Fruit fly (Drosophila melanogaster) whole organism, embryonic: ENCODE results near the gene CG42269.
A peak's percentile ranks its signal among the peaks of the same experiment; 100 is the strongest.

ENCODE experiments used
- Blimp-1 ChIP-seq: fragments of 200-800 bp; sonication (Bioruptor generic); optimal IDR thresholded peaks from 3 replicates; lab custom pipeline; 2018; ENCODE audit warnings: missing biosample characterization, missing genetic modification characterization, mild to moderate bottlenecking, moderate library complexity, missing genetic modification reagents
- CG11398 ChIP-seq: fragments of 200-800 bp; sonication (Bioruptor generic); optimal IDR thresholded peaks from 2 replicates; lab custom pipeline; 2016; ENCODE audit warnings: missing biosample characterization, missing genetic modification characterization
- CG12104 ChIP-seq: fragments of 200-800 bp; sonication (Bioruptor generic); optimal IDR thresholded peaks from 3 replicates; lab custom pipeline; 2016; ENCODE audit warnings: missing biosample characterization, missing genetic modification characterization
- CG12744 ChIP-seq: fragments of 200-800 bp; sonication (Bioruptor generic); optimal IDR thresholded peaks from 2 replicates; lab custom pipeline; 2016; ENCODE audit warnings: missing biosample characterization, missing genetic modification characterization
- CG14050 ChIP-seq: fragments of 200-800 bp; sonication (Bioruptor generic); IDR thresholded peaks from 3 replicates; pipeline ENCODE4 v1.3.6; 2022; ENCODE audit warnings: missing biosample characterization, missing genetic modification characterization
- CG15601 ChIP-seq: fragments of 200-800 bp; sonication (Bioruptor generic); optimal IDR thresholded peaks from 3 replicates; lab custom pipeline; 2019; ENCODE audit warnings: missing biosample characterization, mild to moderate bottlenecking, missing genetic modification characterization, moderate library complexity
- CG17568 ChIP-seq: fragments of 200-800 bp; sonication (Bioruptor generic); optimal IDR thresholded peaks from 2 replicates; lab custom pipeline; 2018; ENCODE audit warnings: missing biosample characterization, mild to moderate bottlenecking, missing genetic modification characterization, moderate library complexity
- CG17802 ChIP-seq: fragments of 200-800 bp; sonication (Bioruptor generic); optimal IDR thresholded peaks from 2 replicates; lab custom pipeline; 2018; ENCODE audit warnings: missing biosample characterization, mild to moderate bottlenecking, missing genetic modification characterization, moderate library complexity
- CG1792 ChIP-seq: fragments of 200-800 bp; sonication (Bioruptor generic); optimal IDR thresholded peaks from 2 replicates; lab custom pipeline; 2016; ENCODE audit warnings: missing biosample characterization, missing genetic modification characterization
- CG2875 ChIP-seq: fragments of 200-800 bp; sonication (Bioruptor generic); optimal IDR thresholded peaks from 2 replicates; lab custom pipeline; 2017; ENCODE audit warnings: missing biosample characterization, mild to moderate bottlenecking, missing genetic modification characterization, missing genetic modification reagents
- CG30431 ChIP-seq: fragments of 200-800 bp; sonication (Bioruptor generic); optimal IDR thresholded peaks from 2 replicates; lab custom pipeline; 2017; ENCODE audit warnings: missing biosample characterization, missing genetic modification characterization
- CG3995 ChIP-seq: fragments of 200-800 bp; sonication (Bioruptor generic); optimal IDR thresholded peaks from 3 replicates; lab custom pipeline; 2016; ENCODE audit warnings: missing biosample characterization, missing genetic modification characterization
- CG4617 ChIP-seq: fragments of 200-800 bp; sonication (Bioruptor generic); optimal IDR thresholded peaks from 3 replicates; lab custom pipeline; 2016; ENCODE audit warnings: missing biosample characterization, missing genetic modification characterization, borderline replicate concordance
- CG6765 ChIP-seq: fragments of 200-800 bp; sonication (Bioruptor generic); optimal IDR thresholded peaks from 3 replicates; lab custom pipeline; 2017; ENCODE audit warnings: missing biosample characterization, mild to moderate bottlenecking, missing genetic modification characterization
- CG8089 ChIP-seq: fragments of 200-800 bp; sonication (Bioruptor generic); optimal IDR thresholded peaks from 3 replicates; lab custom pipeline; 2016; ENCODE audit warnings: missing biosample characterization, missing genetic modification characterization
- CG9817 ChIP-seq: fragments of 200-800 bp; sonication (Bioruptor generic); optimal IDR thresholded peaks from 2 replicates; lab custom pipeline; 2018; ENCODE audit warnings: missing biosample characterization, mild to moderate bottlenecking, missing genetic modification characterization, moderate library complexity
- Dfd ChIP-seq, 2 experiments: fragments of >200 bp; optimal IDR thresholded peaks; 2 replicates each; lab custom pipeline; 2017; ENCODE audit warnings: missing biosample characterization in 2 of 2, missing genetic modification characterization in 2 of 2
- Dip2 ChIP-seq: fragments of 200-800 bp; sonication (Bioruptor generic); IDR thresholded peaks from 2 replicates; pipeline ENCODE4 v1.3.6; 2022; ENCODE audit warnings: missing biosample characterization, missing genetic modification characterization
- Doc3 ChIP-seq: fragments of 200-800 bp; sonication (Bioruptor generic); IDR thresholded peaks from 3 replicates; pipeline ENCODE4 v1.3.6; 2022; ENCODE audit warnings: missing biosample characterization, missing genetic modification characterization; ENCODE audit not compliant: partially characterized antibody
- Dref ChIP-seq: fragments of 200-800 bp; sonication (Bioruptor generic); IDR thresholded peaks from 2 replicates; pipeline ENCODE4 v1.3.6; 2022; ENCODE audit warnings: missing biosample characterization, missing genetic modification characterization
- E2f2 ChIP-seq: fragments of 200-800 bp; sonication (Bioruptor generic); IDR thresholded peaks from 2 replicates; pipeline ENCODE4 v1.3.6; 2022; ENCODE audit warnings: missing biosample characterization, missing genetic modification characterization
- Fer1 ChIP-seq: fragments of 200-800 bp; sonication (Bioruptor generic); optimal IDR thresholded peaks from 2 replicates; lab custom pipeline; 2017; ENCODE audit warnings: missing biosample characterization, mild to moderate bottlenecking, missing genetic modification characterization
- GATAe ChIP-seq: fragments of 200-800 bp; sonication (Bioruptor generic); conservative IDR thresholded peaks from 2 replicates; pipeline ENCODE4 v1.3.6; 2022; ENCODE audit warnings: missing biosample characterization, missing genetic modification characterization
- Gsc ChIP-seq: fragments of 200-800 bp; sonication (Bioruptor generic); IDR thresholded peaks from 2 replicates; pipeline ENCODE4 v1.3.6; 2022; ENCODE audit warnings: missing biosample characterization, missing genetic modification characterization
- HLHmδ ChIP-seq: fragments of 200-800 bp; sonication (Bioruptor generic); optimal IDR thresholded peaks from 2 replicates; lab custom pipeline; 2018; ENCODE audit warnings: missing biosample characterization, mild to moderate bottlenecking, missing genetic modification characterization, moderate library complexity
- NC2α ChIP-seq: fragments of 200-800 bp; sonication (Bioruptor generic); optimal IDR thresholded peaks from 2 replicates; lab custom pipeline; 2016; ENCODE audit warnings: missing biosample characterization, missing genetic modification characterization
- NFAT ChIP-seq: fragments of 200-800 bp; sonication (Bioruptor generic); IDR thresholded peaks from 2 replicates; pipeline ENCODE4 v1.3.6; 2022; ENCODE audit warnings: missing biosample characterization, missing genetic modification characterization
- NK7.1 ChIP-seq: fragments of 200-800 bp; sonication (Bioruptor generic); optimal IDR thresholded peaks from 3 replicates; lab custom pipeline; 2016; ENCODE audit warnings: missing biosample characterization, missing genetic modification characterization
- Opbp ChIP-seq: fragments of 200-800 bp; sonication (Bioruptor generic); IDR thresholded peaks from 3 replicates; pipeline ENCODE4 v1.3.6; 2022; ENCODE audit warnings: missing biosample characterization, missing genetic modification characterization; ENCODE audit not compliant: partially characterized antibody
- Sox100B ChIP-seq: fragments of 200-800 bp; sonication (Bioruptor generic); optimal IDR thresholded peaks from 3 replicates; lab custom pipeline; 2018; ENCODE audit warnings: missing biosample characterization, mild to moderate bottlenecking, missing genetic modification characterization
- Sox102F ChIP-seq: fragments of 200-800 bp; sonication (Bioruptor generic); optimal IDR thresholded peaks from 2 replicates; lab custom pipeline; 2018; ENCODE audit warnings: missing biosample characterization, mild to moderate bottlenecking, missing genetic modification characterization, moderate library complexity
- Ssrp ChIP-seq: fragments of 200-800 bp; sonication (Bioruptor generic); optimal IDR thresholded peaks from 2 replicates; lab custom pipeline; 2018; ENCODE audit warnings: missing biosample characterization, mild to moderate bottlenecking, missing genetic modification characterization, moderate library complexity
- Stat92E ChIP-seq, 3 experiments: fragments of >200 bp in 2 of 3; fragments of 200-800 bp in 1 of 3; sonication (Bioruptor generic) in 1 of 3; optimal IDR thresholded peaks; 2 replicates each; lab custom pipeline; 2017 to 2019; ENCODE audit warnings: missing biosample characterization in 3 of 3, missing genetic modification characterization in 3 of 3, mild to moderate bottlenecking in 1 of 3, moderate library complexity in 1 of 3
- az2 ChIP-seq: fragments of 200-800 bp; sonication (Bioruptor generic); optimal IDR thresholded peaks from 3 replicates; lab custom pipeline; 2016; ENCODE audit warnings: missing biosample characterization, missing genetic modification characterization
- bowl ChIP-seq: fragments of 200-800 bp; sonication (Bioruptor generic); IDR thresholded peaks from 2 replicates; pipeline ENCODE4 v1.3.6; 2022; ENCODE audit warnings: missing biosample characterization, missing genetic modification characterization
- dati ChIP-seq: fragments of 200-800 bp; sonication (Bioruptor generic); IDR thresholded peaks from 2 replicates; pipeline ENCODE4 v1.3.6; 2022; ENCODE audit warnings: missing biosample characterization, missing genetic modification characterization
- fd102C ChIP-seq: fragments of 200-800 bp; sonication (Bioruptor generic); optimal IDR thresholded peaks from 2 replicates; lab custom pipeline; 2018; ENCODE audit warnings: missing biosample characterization, mild to moderate bottlenecking, missing genetic modification characterization, moderate library complexity
- gcm2 ChIP-seq: fragments of 200-800 bp; sonication (Bioruptor generic); optimal IDR thresholded peaks from 2 replicates; lab custom pipeline; 2016; ENCODE audit warnings: missing biosample characterization, missing genetic modification characterization
- gem ChIP-seq: fragments of 200-800 bp; sonication (Bioruptor generic); optimal IDR thresholded peaks from 2 replicates; lab custom pipeline; 2019; ENCODE audit warnings: missing biosample characterization, mild to moderate bottlenecking, missing genetic modification characterization, moderate library complexity
- hb ChIP-seq: fragments of 200-800 bp; sonication (Bioruptor generic); IDR thresholded peaks from 3 replicates; pipeline ENCODE4 v1.3.6; 2022; ENCODE audit warnings: missing biosample characterization, missing genetic modification characterization; ENCODE audit not compliant: partially characterized antibody
- hbn ChIP-seq: fragments of 200-800 bp; sonication (Bioruptor generic); IDR thresholded peaks from 2 replicates; pipeline ENCODE4 v1.3.6; 2022; ENCODE audit warnings: missing biosample characterization, missing genetic modification characterization; ENCODE audit not compliant: partially characterized antibody
- ind ChIP-seq: fragments of 200-800 bp; sonication (Bioruptor generic); optimal IDR thresholded peaks from 3 replicates; lab custom pipeline; 2016; ENCODE audit warnings: missing biosample characterization, missing genetic modification characterization
- org-1 ChIP-seq: fragments of 200-800 bp; sonication (Bioruptor generic); optimal IDR thresholded peaks from 2 replicates; lab custom pipeline; 2017; ENCODE audit warnings: missing biosample characterization, missing genetic modification characterization
- sna ChIP-seq: fragments of 200-800 bp; sonication (Bioruptor generic); IDR thresholded peaks from 2 replicates; pipeline ENCODE4 v1.3.6; 2022; ENCODE audit warnings: missing biosample characterization, missing genetic modification characterization; ENCODE audit not compliant: partially characterized antibody
- stc ChIP-seq: fragments of 200-800 bp; sonication (Bioruptor generic); IDR thresholded peaks from 2 replicates; pipeline ENCODE4 v1.3.6; 2022; ENCODE audit warnings: missing biosample characterization, missing genetic modification characterization
- stwl ChIP-seq: fragments of 200-800 bp; sonication (Bioruptor generic); optimal IDR thresholded peaks from 3 replicates; lab custom pipeline; 2018; ENCODE audit warnings: missing biosample characterization, mild to moderate bottlenecking, missing genetic modification characterization, moderate library complexity
- sug ChIP-seq: fragments of 200-800 bp; optimal IDR thresholded peaks from 2 replicates; lab custom pipeline; 2019; ENCODE audit warnings: missing biosample characterization, mild to moderate bottlenecking, missing genetic modification characterization, moderate library complexity
- zen ChIP-seq: fragments of 200-800 bp; sonication (Bioruptor generic); optimal IDR thresholded peaks from 3 replicates; lab custom pipeline; 2018; ENCODE audit warnings: missing biosample characterization, mild to moderate bottlenecking, missing genetic modification characterization, moderate library complexity
- zfh1 ChIP-seq: fragments of 200-800 bp; sonication (Bioruptor generic); IDR thresholded peaks from 3 replicates; pipeline ENCODE4 v1.3.6; 2022; ENCODE audit warnings: missing biosample characterization, missing genetic modification characterization

The CG42269 gene

DNA sequence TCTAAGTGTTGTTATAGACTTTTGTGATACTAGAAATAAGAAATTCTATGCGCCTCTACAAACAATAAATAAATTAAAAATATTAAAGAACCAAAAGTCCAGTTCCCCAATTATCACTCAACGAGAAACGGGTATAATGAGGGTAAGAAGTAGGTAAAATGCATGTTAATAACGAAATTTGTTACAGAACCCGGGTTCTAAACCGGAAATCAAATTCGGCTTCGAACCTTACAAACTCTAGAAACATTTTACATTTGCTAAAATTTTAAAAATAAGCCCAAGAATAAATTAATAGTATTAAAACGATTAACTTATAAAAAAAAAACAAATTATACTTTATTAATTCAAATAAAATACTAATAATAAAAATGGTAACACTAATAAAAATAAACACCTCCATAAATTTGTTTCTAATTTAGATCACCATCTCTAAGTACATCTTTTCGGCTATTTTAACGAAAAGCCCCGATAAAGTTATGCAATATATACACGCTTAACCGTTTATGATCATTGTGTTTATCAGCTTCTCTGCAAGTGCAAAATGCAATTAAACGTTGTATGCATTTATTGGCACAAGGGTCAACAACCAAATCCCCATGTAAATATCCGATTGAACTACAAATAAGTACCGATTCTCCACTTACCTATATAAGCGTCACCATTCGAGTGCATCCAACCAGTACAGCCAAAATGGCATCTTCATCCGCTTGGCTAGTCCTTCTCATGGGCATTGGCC lies 5.5 kb downstream of the CG42269 start, which contains the start of gene CG6602 (continued):
- TF ChIP-seq CG12744 (GFP tag; lab: Kevin White, UChicago), result peak; percentile 5
- TF ChIP-seq gcm2 (GFP tag; lab: Kevin White, UChicago), result no peak
- peak; percentile 52 for TF ChIP-seq CG2875
- TF ChIP-seq Ssrp, result peak; percentile 26
- peak; percentile 73 for TF ChIP-seq CG17802 (tag; lab: Kevin White, UChicago)
- TF ChIP-seq gem (tag; lab: Kevin White, UChicago), result peak; percentile 49
- TF ChIP-seq Fer1 (GFP tag; lab: Kevin White, UChicago), result peak; percentile 84
- TF ChIP-seq Dip2 (GFP tag; lab: Robert Waterston, UW), result no peak
- TF ChIP-seq CG12104, result peak; percentile 64
- no peak for TF ChIP-seq Opbp (GFP tag; lab: Robert Waterston, UW)
- TF ChIP-seq Sox100B (GFP tag; lab: Kevin White, UChicago), result peak; percentile 75
- TF ChIP-seq GATAe (GFP tag; lab: Robert Waterston, UW), result no peak
- TF ChIP-seq hb (GFP tag; lab: Robert Waterston, UW), result no peak
- TF ChIP-seq Doc3 (GFP tag; lab: Robert Waterston, UW), result no peak
- peak; percentile 10 for TF ChIP-seq fd102C (GFP tag; lab: Kevin White, UChicago)
- peak; percentile 72; the same call in 1 of the 2 replicates for TF ChIP-seq stc (GFP tag; lab: Robert Waterston, UW)
- no peak for TF ChIP-seq Stat92E (GFP tag; optimal IDR thresholded peaks at IDR 0.05; lab: Kevin White, UChicago)
- TF ChIP-seq zfh1 (GFP tag; lab: Robert Waterston, UW), result peak; percentile 79
- TF ChIP-seq sug (tag; lab: Kevin White, UChicago), result peak; percentile 45
- TF ChIP-seq bowl (GFP tag; lab: Robert Waterston, UW), result no peak
- no peak for TF ChIP-seq CG17568
- TF ChIP-seq Blimp-1 (GFP tag; lab: Kevin White, UChicago), result peak; percentile 59
- no peak for TF ChIP-seq NC2α (GFP tag; lab: Kevin White, UChicago)
- no peak for TF ChIP-seq hbn (GFP tag; lab: Robert Waterston, UW)
- TF ChIP-seq CG30431 (GFP tag; lab: Kevin White, UChicago), result peak; percentile 67
- peak; percentile 39 for TF ChIP-seq CG1792 (GFP tag; lab: Kevin White, UChicago)
- TF ChIP-seq NK7.1 (GFP tag; lab: Kevin White, UChicago), result no peak
- TF ChIP-seq Dfd (GFP tag; optimal IDR thresholded peaks at IDR 0.05; lab: Kevin White, UChicago), result no peak
- peak; percentile 45 for TF ChIP-seq az2 (GFP tag; lab: Kevin White, UChicago)
- peak; percentile 14 for TF ChIP-seq org-1
- peak; percentile 80 for TF ChIP-seq CG9817 (tag; lab: Kevin White, UChicago)
- peak; percentile 87 for TF ChIP-seq NFAT (GFP tag; lab: Robert Waterston, UW)
- TF ChIP-seq CG11398 (GFP tag; lab: Kevin White, UChicago), result no peak
- peak; percentile 47 for TF ChIP-seq E2f2 (GFP tag; lab: Robert Waterston, UW)
- peak; percentile 71 for TF ChIP-seq zen (tag; lab: Kevin White, UChicago)
- peak; percentile 55 for TF ChIP-seq CG8089
- TF ChIP-seq dati (GFP tag; lab: Robert Waterston, UW), result peak; percentile 71
- no peak for TF ChIP-seq HLHmδ
- peak; percentile 38 for TF ChIP-seq CG3995
- peak; percentile 0 for TF ChIP-seq Sox102F
- no peak for TF ChIP-seq Dref
- peak; percentile 73 for TF ChIP-seq stwl (tag; lab: Kevin White, UChicago)
- no peak for TF ChIP-seq Gsc (GFP tag; lab: Robert Waterston, UW)
- peak; percentile 63 for TF ChIP-seq ind (GFP tag; lab: Kevin White, UChicago)
- TF ChIP-seq sna (GFP tag; lab: Robert Waterston, UW), result no peak
- TF ChIP-seq CG15601 (tag; lab: Kevin White, UChicago), result peak; percentile 29
- peak; percentile 80 for TF ChIP-seq CG6765 (GFP tag; lab: Kevin White, UChicago)
- no peak for TF ChIP-seq CG4617
- TF ChIP-seq CG14050 (GFP tag; lab: Robert Waterston, UW), result peak; percentile 66
